Worm (Caenorhabditis elegans) whole organism, late embryonic: Measurements from ENCODE around the gene clec-257.
A peak's percentile ranks its signal among the peaks of the same experiment; 100 is the strongest.

Experiments
- C08G9.2 ChIP-seq: sonication (generic microtip); optimal IDR thresholded peaks from 2 replicates; lab custom pipeline; 2016; ENCODE audit warnings: mild to moderate bottlenecking, missing genetic modification characterization, moderate library complexity, missing compliant biosample characterization
- F13H6.1 ChIP-seq: sonication (generic microtip); optimal IDR thresholded peaks from 2 replicates; lab custom pipeline; 2016; ENCODE audit warnings: missing genetic modification characterization, missing compliant biosample characterization
- K09A11.1 ChIP-seq: sonication (generic microtip); optimal IDR thresholded peaks from 2 replicates; lab custom pipeline; 2017; ENCODE audit warnings: antibody characterized with exemption, mild to moderate bottlenecking, missing genetic modification characterization, missing compliant biosample characterization; ENCODE audit not compliant: insufficient read depth
- T23F11.4 ChIP-seq: fragments of 200-800 bp; sonication (Bioruptor generic); optimal IDR thresholded peaks from 2 replicates; lab custom pipeline; 2018; ENCODE audit warnings: mild to moderate bottlenecking, missing genetic modification characterization, missing compliant biosample characterization
- Y22D7AL.16 ChIP-seq: sonication (generic microtip); optimal IDR thresholded peaks from 2 replicates; lab custom pipeline; 2016; ENCODE audit warnings: missing genetic modification characterization, missing compliant biosample characterization
- ama-1 ChIP-seq: fragments of 150-350 bp; optimal IDR thresholded peaks from 2 replicates; lab custom pipeline; 2014
- ceh-14 ChIP-seq: sonication (generic microtip); optimal IDR thresholded peaks from 2 replicates; lab custom pipeline; 2016; ENCODE audit warnings: missing genotype, missing genetic modification characterization, missing compliant biosample characterization
- ceh-18 ChIP-seq: sonication (generic microtip); optimal IDR thresholded peaks from 2 replicates; lab custom pipeline; 2016; ENCODE audit warnings: missing genetic modification characterization, missing compliant biosample characterization
- ceh-2 ChIP-seq: sonication (generic microtip); optimal IDR thresholded peaks from 2 replicates; lab custom pipeline; 2016; ENCODE audit warnings: missing genotype, missing genetic modification characterization, missing compliant biosample characterization
- ceh-22 ChIP-seq: sonication (generic microtip); optimal IDR thresholded peaks from 2 replicates; lab custom pipeline; 2017; ENCODE audit warnings: missing biosample characterization, missing genetic modification characterization
- ceh-24 ChIP-seq: sonication (generic microtip); optimal IDR thresholded peaks from 2 replicates; lab custom pipeline; 2016; ENCODE audit warnings: mild to moderate bottlenecking, missing genetic modification characterization, missing compliant biosample characterization
- ceh-30 ChIP-seq: fragments of 150-350 bp; optimal IDR thresholded peaks from 2 replicates; lab custom pipeline; 2014; ENCODE audit warnings: missing biosample characterization, missing genetic modification characterization
- ceh-31 ChIP-seq: sonication (generic microtip); optimal IDR thresholded peaks from 2 replicates; lab custom pipeline; 2016; ENCODE audit warnings: missing genetic modification characterization, missing compliant biosample characterization
- che-1 ChIP-seq: sonication (generic microtip); optimal IDR thresholded peaks from 2 replicates; lab custom pipeline; 2016; ENCODE audit warnings: mild to moderate bottlenecking, missing genetic modification characterization, missing compliant biosample characterization
- dmd-4 ChIP-seq: sonication (generic microtip); optimal IDR thresholded peaks from 2 replicates; lab custom pipeline; 2016; ENCODE audit warnings: borderline replicate concordance, missing genetic modification characterization, missing compliant biosample characterization
- dve-1 ChIP-seq: sonication (generic microtip); optimal IDR thresholded peaks from 2 replicates; lab custom pipeline; 2017; ENCODE audit warnings: antibody characterized with exemption, mild to moderate bottlenecking, missing genetic modification characterization, missing compliant biosample characterization
- elt-2 ChIP-seq: sonication (generic microtip); optimal IDR thresholded peaks from 2 replicates; lab custom pipeline; 2016; ENCODE audit warnings: missing genetic modification reagents, missing genetic modification characterization, missing compliant biosample characterization
- ets-4 ChIP-seq: sonication (generic microtip); optimal IDR thresholded peaks from 2 replicates; lab custom pipeline; 2016; ENCODE audit warnings: missing genetic modification characterization, missing compliant biosample characterization
- fax-1 ChIP-seq: sonication (generic microtip); optimal IDR thresholded peaks from 2 replicates; lab custom pipeline; 2016; ENCODE audit warnings: missing genotype, missing genetic modification characterization, missing compliant biosample characterization
- hlh-15 ChIP-seq: sonication (generic microtip); optimal IDR thresholded peaks from 2 replicates; lab custom pipeline; 2016; ENCODE audit warnings: missing genetic modification characterization, missing compliant biosample characterization
- lim-6 ChIP-seq: sonication (generic microtip); optimal IDR thresholded peaks from 2 replicates; lab custom pipeline; 2016; ENCODE audit warnings: missing genetic modification characterization, missing compliant biosample characterization
- lin-11 ChIP-seq: fragments of 200-800 bp; sonication (Bioruptor generic); optimal IDR thresholded peaks from 2 replicates; lab custom pipeline; 2018; ENCODE audit warnings: mild to moderate bottlenecking, missing genetic modification characterization, missing compliant biosample characterization
- madf-2 ChIP-seq: sonication (generic microtip); optimal IDR thresholded peaks from 2 replicates; lab custom pipeline; 2017; ENCODE audit warnings: missing genetic modification characterization, missing compliant biosample characterization
- mec-3 ChIP-seq: sonication (generic microtip); optimal IDR thresholded peaks from 2 replicates; lab custom pipeline; 2016; ENCODE audit warnings: borderline replicate concordance, missing genetic modification characterization, missing compliant biosample characterization
- nfya-1 ChIP-seq: sonication (generic microtip); optimal IDR thresholded peaks from 2 replicates; lab custom pipeline; 2017; ENCODE audit warnings: missing genetic modification characterization, mild to moderate bottlenecking, missing compliant biosample characterization, antibody characterized with exemption, moderate library complexity
- nhr-232 ChIP-seq: sonication (generic microtip); optimal IDR thresholded peaks from 2 replicates; lab custom pipeline; 2016; ENCODE audit warnings: missing genetic modification characterization, missing compliant biosample characterization
- npax-4 ChIP-seq: sonication (generic microtip); optimal IDR thresholded peaks from 2 replicates; lab custom pipeline; 2016; ENCODE audit warnings: missing genetic modification characterization, missing compliant biosample characterization
- odd-2 ChIP-seq: sonication (generic microtip); optimal IDR thresholded peaks from 2 replicates; lab custom pipeline; 2017; ENCODE audit warnings: antibody characterized with exemption, mild to moderate bottlenecking, missing genetic modification characterization, missing compliant biosample characterization
- pag-3 ChIP-seq: sonication (generic microtip); optimal IDR thresholded peaks from 2 replicates; lab custom pipeline; 2016; ENCODE audit warnings: missing compliant biosample characterization, missing genetic modification characterization, borderline replicate concordance
- pros-1 ChIP-seq: fragments of 150-350 bp; optimal IDR thresholded peaks from 2 replicates; lab custom pipeline; 2014; ENCODE audit warnings: missing biosample characterization, missing genetic modification reagents, missing genetic modification characterization
- sdc-2 ChIP-seq: sonication (generic microtip); optimal IDR thresholded peaks from 2 replicates; lab custom pipeline; 2016; ENCODE audit warnings: missing genotype, missing genetic modification characterization, missing compliant biosample characterization
- sox-2 ChIP-seq: fragments of 200-800 bp; sonication (Bioruptor generic); IDR thresholded peaks from 2 replicates; pipeline ENCODE4 v1.3.6; 2022; ENCODE audit warnings: missing genetic modification reagents, missing genetic modification characterization, missing compliant biosample characterization
- sox-4 ChIP-seq: sonication (generic microtip); optimal IDR thresholded peaks from 2 replicates; lab custom pipeline; 2017; ENCODE audit warnings: mild to moderate bottlenecking, missing genetic modification characterization, inconsistent platforms, missing compliant biosample characterization
- tbx-2 ChIP-seq: sonication (generic microtip); optimal IDR thresholded peaks from 2 replicates; lab custom pipeline; 2016; ENCODE audit warnings: missing genetic modification characterization, missing compliant biosample characterization
- ttx-3 ChIP-seq: sonication (generic microtip); optimal IDR thresholded peaks from 2 replicates; lab custom pipeline; 2016; ENCODE audit warnings: missing genetic modification reagents, missing genetic modification characterization, missing compliant biosample characterization
- unc-3 ChIP-seq, 2 experiments: fragments of 200-800 bp in 1 of 2; sonication (Bioruptor generic) in 1 of 2; sonication (generic microtip) in 1 of 2; conservative IDR thresholded peaks in 1 of 2; optimal IDR thresholded peaks in 1 of 2; 2 replicates each; pipeline versions ENCODE4 v1.3.6 to Lab custom; 2016 to 2022; ENCODE audit warnings: missing compliant biosample characterization in 2 of 2, missing genetic modification characterization in 2 of 2, missing genetic modification reagents in 1 of 2
- unc-42 ChIP-seq: sonication (generic microtip); optimal IDR thresholded peaks from 2 replicates; lab custom pipeline; 2016; ENCODE audit warnings: missing genotype, missing genetic modification characterization, missing compliant biosample characterization

clec-257 gene

DNA sequence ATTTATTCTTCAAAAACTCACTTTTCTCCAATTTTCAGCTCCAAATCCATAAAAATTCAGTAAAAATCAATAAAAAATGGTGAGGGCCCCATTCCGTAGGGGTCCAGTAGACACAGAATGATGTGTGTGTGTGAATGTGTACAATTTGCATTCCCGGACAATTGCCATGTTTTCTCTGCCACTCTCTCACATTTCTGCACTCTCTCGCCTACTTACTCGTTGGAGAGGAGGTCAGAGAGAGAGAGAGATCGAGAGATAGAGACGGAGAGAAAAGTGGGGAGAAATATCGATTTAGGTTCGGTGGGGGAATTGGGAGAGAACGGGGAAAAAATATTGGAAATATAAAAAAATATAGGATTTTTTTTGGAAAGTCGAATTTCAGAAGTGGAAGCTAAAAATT, 49.3 kb upstream of the clec-257 start (continued):
- TF ChIP-seq lin-11 (tag; lab: Kevin White, UChicago) (no peak), fax-1 (no peak), sox-2 (no peak; the same call in 1 of the 2 replicates), ceh-14 (tag; lab: Kevin White, UChicago) (peak; percentile 76), odd-2 (peak; percentile 24), ets-4 (tag; lab: Kevin White, UChicago) (peak; percentile 62), sdc-2 (tag; lab: Kevin White, UChicago) (peak; percentile 61), hlh-15 (tag; lab: Kevin White, UChicago) (no peak), ceh-22 (tag; lab: Kevin White, UChicago) (peak; percentile 9), pros-1 (peak; percentile 79), lim-6 (peak; percentile 56), nfya-1 (tag; lab: Kevin White, UChicago) (peak; percentile 97), che-1 (no peak), sox-4 (tag; lab: Kevin White, UChicago) (no peak), dmd-4 (peak; percentile 35), F13H6.1 (tag; lab: Kevin White, UChicago) (peak; percentile 58), C08G9.2 (peak; percentile 49), ceh-24 (tag; lab: Kevin White, UChicago) (no peak), ceh-31 (tag; lab: Kevin White, UChicago) (peak; percentile 97), T23F11.4 (no peak), ttx-3 (no peak), madf-2 (no peak)
- TF ChIP-seq, all 69 proteins: peak for 34

ce11 chrV:18724076-18724475, 48.8 kb upstream of the clec-257 start:
- no peak for TF ChIP-seq Y22D7AL.16
- no peak for TF ChIP-seq nhr-232 (tag; lab: Kevin White, UChicago)
- TF ChIP-seq elt-2 = no peak
- TF ChIP-seq ceh-31 (tag; lab: Kevin White, UChicago) = no peak
- no peak for TF ChIP-seq ceh-2

DNA sequence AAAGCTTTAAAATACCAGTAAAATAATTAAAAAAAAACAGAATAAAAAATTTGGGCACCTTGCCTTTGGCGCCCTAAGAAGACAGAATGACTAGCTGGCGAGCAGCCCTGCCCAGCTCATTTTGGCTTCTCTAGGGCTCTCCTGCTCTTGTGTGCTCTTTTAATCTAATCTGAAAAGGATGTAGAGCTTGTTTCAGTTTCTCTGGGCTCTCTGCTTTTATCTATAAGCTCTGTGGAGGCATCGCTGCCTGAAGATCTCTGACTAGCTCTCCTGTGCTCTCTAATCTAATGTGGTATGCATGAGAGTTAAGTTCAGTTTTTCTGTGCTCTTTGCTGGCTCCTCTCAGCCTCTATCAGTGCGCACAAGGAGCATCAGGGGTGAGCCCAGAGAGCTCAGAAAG, 47.0 kb upstream of the clec-257 start:
- TF ChIP-seq unc-42 (tag; lab: Kevin White, UChicago) (peak; percentile 72), pros-1 (no peak), K09A11.1 (no peak)

DNA sequence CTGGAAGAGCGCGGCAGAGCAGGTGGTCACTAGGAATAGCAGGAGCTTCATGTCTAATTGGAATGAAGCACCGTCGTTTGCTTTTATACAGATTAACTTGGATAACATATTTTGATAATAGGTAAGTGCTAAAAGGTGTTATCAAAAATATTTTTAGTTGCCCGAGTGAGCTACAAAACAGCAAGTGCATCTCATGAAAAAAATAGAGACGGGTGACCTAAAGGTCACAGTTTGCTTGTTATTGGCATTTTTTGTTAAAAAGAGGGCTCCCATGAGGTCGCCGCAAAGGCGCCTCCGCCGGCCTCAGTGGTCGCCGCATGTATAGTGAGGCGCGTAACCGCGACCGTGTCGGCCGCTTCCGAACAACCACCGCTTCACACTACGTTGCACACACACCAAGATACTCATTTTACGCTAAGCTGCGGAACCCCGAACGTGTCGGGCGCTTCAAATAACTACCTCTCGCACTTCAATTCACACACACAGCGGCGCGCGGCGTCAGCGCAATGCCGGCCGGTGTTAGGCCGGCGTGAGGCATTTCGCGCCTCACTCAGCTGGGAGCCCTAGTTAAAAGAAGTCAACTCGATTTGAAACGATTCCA, 43.4 kb upstream of the clec-257 start, which contains the start of gene asp-19:
TSS of gene asp-19 (minus strand) at position 51 of the 601 bp plus-strand sequence.
- TF ChIP-seq ets-4 (tag; lab: Kevin White, UChicago) (no peak), pros-1 (no peak), npax-4 (no peak), unc-3 (GFP tag; conservative IDR thresholded peaks at IDR 0.05; lab: Robert Waterston, UW) (no peak), unc-3 (tag; optimal IDR thresholded peaks at IDR 0.05; lab: Kevin White, UChicago) (no peak)

DNA sequence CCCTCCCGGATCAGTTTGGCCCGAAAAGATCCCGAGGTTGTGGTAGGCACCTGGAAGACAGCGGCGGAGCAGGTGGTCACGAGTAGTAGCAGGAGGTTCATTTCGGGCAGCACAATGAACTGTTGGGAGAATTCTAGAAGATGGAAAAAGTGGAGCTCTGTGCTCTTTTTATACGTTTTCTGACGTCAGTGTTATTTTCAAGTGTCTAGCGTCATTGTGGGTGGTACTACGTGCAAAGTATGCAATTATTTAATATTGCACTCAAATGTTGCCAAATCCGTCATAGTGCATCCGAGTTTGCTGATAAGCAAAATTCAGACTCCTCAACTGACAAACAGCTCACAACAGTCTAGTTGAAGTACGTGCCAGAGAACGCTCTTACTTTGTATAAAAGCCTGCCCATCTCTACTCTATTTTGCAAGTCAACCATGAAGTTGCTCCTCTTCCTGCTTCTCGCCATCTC, 41.3 kb upstream of the clec-257 start, which contains the start of the genes asp-18 and scl-19:
TSS of gene asp-18 (minus strand) at position 101 of the 463 bp plus-strand sequence.
TSS of gene scl-19 (plus strand) at position 413 of the 463 bp plus-strand sequence.
- TF ChIP-seq lin-11 (tag; lab: Kevin White, UChicago) (no peak), sdc-2 (tag; lab: Kevin White, UChicago) (no peak)
- TF ChIP-seq, all 69 proteins: peak for 0

- TF ChIP-seq sdc-2 (tag; lab: Kevin White, UChicago) (no peak), ceh-31 (tag; lab: Kevin White, UChicago) (no peak), ceh-18 (tag; lab: Kevin White, UChicago) (no peak), ceh-30 (tag; lab: Kevin White, UChicago) (no peak), odd-2 (no peak), ama-1 (lab: Kevin White, UChicago) (no peak), pag-3 (tag; lab: Kevin White, UChicago) (peak; percentile 12), mec-3 (peak; percentile 20), tbx-2 (tag; lab: Kevin White, UChicago) (no peak), sox-4 (tag; lab: Kevin White, UChicago) (no peak), dve-1 (peak; percentile 95)
Measured at ce11 chrV:18733942-18734341, 38.9 kb upstream of the clec-257 start.
